Worm (Caenorhabditis elegans) whole organism, mixed stage, embryonic: Measurements from ENCODE around the gene egl-10.

Experiments used
- ceh-43 ChIP-seq: fragments of 200-800 bp; sonication (Bioruptor generic); optimal IDR thresholded peaks from 2 replicates; lab custom pipeline; 2018; ENCODE audit warnings: mild to moderate bottlenecking, missing genetic modification characterization, moderate library complexity, missing compliant biosample characterization
- ces-1 ChIP-seq: fragments of 150-350 bp; optimal IDR thresholded peaks from 2 replicates; lab custom pipeline; 2014; ENCODE audit warnings: missing biosample characterization, missing genetic modification reagents, missing genetic modification characterization
- lin-13 ChIP-seq: fragments of 150-350 bp; optimal IDR thresholded peaks from 2 replicates; lab custom pipeline; 2014; ENCODE audit warnings: missing biosample characterization, missing genetic modification characterization
- nhr-28 ChIP-seq: fragments of 150-350 bp; optimal IDR thresholded peaks from 2 replicates; lab custom pipeline; 2014; ENCODE audit warnings: missing biosample characterization, missing genetic modification characterization
- ztf-11 ChIP-seq: fragments of 150-350 bp; optimal IDR thresholded peaks from 2 replicates; lab custom pipeline; 2014; ENCODE audit warnings: missing biosample characterization, missing genetic modification characterization

DNA sequence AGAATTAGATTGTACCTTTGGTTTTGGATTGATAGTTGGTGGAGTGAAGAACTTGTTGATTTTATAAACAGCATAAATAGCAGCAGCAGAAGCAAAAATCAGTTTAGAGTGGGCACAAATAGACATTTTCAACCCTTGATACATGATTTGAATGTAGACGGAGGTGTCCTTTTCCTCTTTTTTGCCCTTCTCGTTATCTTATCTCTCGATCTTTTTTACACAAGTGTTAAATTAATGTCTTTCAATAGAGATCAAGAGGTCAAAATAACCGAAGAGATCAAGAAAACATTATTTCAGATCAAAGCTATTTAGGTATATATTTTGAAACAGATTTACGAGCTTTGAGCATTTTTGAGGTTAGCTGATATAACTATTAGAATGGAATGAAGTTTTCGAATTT, 50.9 kb downstream of the egl-10 start, which contains the start of gene cdr-7:
- TF ChIP-seq ztf-11 (tag; lab: Kevin White, UChicago): no peak
- no peak for TF ChIP-seq nhr-28 (tag; lab: Kevin White, UChicago)
- TF ChIP-seq lin-13 (tag; lab: Kevin White, UChicago): no peak
- TF ChIP-seq ceh-43: no peak
- no peak for TF ChIP-seq ces-1 (GFP tag; lab: Kevin White, UChicago)
